Worm (Caenorhabditis elegans) whole organism, L1 larva: ENCODE results near the gene F52B11.5.

Experiments
- alr-1 ChIP-seq: fragments of 200-800 bp; sonication (Bioruptor generic); optimal IDR thresholded peaks from 2 replicates; lab custom pipeline; 2018; ENCODE audit warnings: borderline replicate concordance, mild to moderate bottlenecking, missing genetic modification characterization, missing compliant biosample characterization
- aly-2 ChIP-seq: fragments of 150-350 bp; optimal IDR thresholded peaks from 2 replicates; lab custom pipeline; 2014; ENCODE audit warnings: missing biosample characterization, missing genetic modification characterization
- ama-1 ChIP-seq: fragments of 150-350 bp; optimal IDR thresholded peaks from 2 replicates; lab custom pipeline; 2014
- ceh-82 ChIP-seq, 3 experiments: fragments of 150-350 bp in 1 of 3; sonication (generic microtip) in 2 of 3; optimal IDR thresholded peaks; 2 replicates each; lab custom pipeline; 2014 to 2017; ENCODE audit warnings: missing biosample characterization in 3 of 3, missing genetic modification characterization in 3 of 3
- ceh-88 ChIP-seq: fragments of 200-800 bp; sonication (Bioruptor generic); IDR thresholded peaks from 2 replicates; pipeline ENCODE4 v1.3.6; 2022; ENCODE audit warnings: missing genetic modification characterization, missing compliant biosample characterization
- ces-1 ChIP-seq: fragments of 150-350 bp; optimal IDR thresholded peaks from 2 replicates; lab custom pipeline; 2014; ENCODE audit warnings: missing biosample characterization, missing genetic modification reagents, missing genetic modification characterization
- efl-1 ChIP-seq, 4 experiments: fragments of 150-350 bp; optimal IDR thresholded peaks in 3 of 4; peaks in 1 of 4; 1 replicate in 1 of 4; 2 replicates in 3 of 4; lab custom pipeline; 2014; ENCODE audit warnings: missing biosample characterization in 2 of 4, missing genetic modification characterization in 2 of 4, missing genetic modification reagents in 2 of 4
- fos-1 ChIP-seq: fragments of 150-350 bp; optimal IDR thresholded peaks from 2 replicates; lab custom pipeline; 2014; ENCODE audit warnings: missing biosample characterization, missing genetic modification characterization
- nhr-11 ChIP-seq: fragments of 150-350 bp; optimal IDR thresholded peaks from 2 replicates; lab custom pipeline; 2014; ENCODE audit warnings: missing biosample characterization, missing genetic modification characterization
- pax-3 ChIP-seq: fragments of 200-800 bp; sonication (Bioruptor generic); optimal IDR thresholded peaks from 2 replicates; lab custom pipeline; 2018; ENCODE audit warnings: mild to moderate bottlenecking, missing genetic modification characterization, moderate library complexity, missing compliant biosample characterization
- snu-23 ChIP-seq: sonication (generic microtip); optimal IDR thresholded peaks from 2 replicates; lab custom pipeline; 2016; ENCODE audit warnings: missing genetic modification characterization, missing compliant biosample characterization
- unc-30 ChIP-seq: sonication (generic microtip); optimal IDR thresholded peaks from 2 replicates; lab custom pipeline; 2017; ENCODE audit warnings: missing biosample characterization, missing genetic modification characterization
- ztf-4 ChIP-seq: fragments of 150-350 bp; optimal IDR thresholded peaks from 2 replicates; lab custom pipeline; 2014; ENCODE audit warnings: missing biosample characterization, missing genetic modification characterization

- TF ChIP-seq unc-30 (tag; lab: Kevin White, UChicago): no peak
- TF ChIP-seq ces-1: no peak
- no peak for TF ChIP-seq aly-2 (tag; lab: Kevin White, UChicago)
- TF ChIP-seq ceh-82 (tag; optimal IDR thresholded peaks at IDR 0.05; lab: Kevin White, UChicago): no peak
- TF ChIP-seq snu-23 (GFP tag; lab: Kevin White, UChicago): no peak
- TF ChIP-seq efl-1 (optimal IDR thresholded peaks at IDR 0.05; lab: Kevin White, UChicago): no peak
- TF ChIP-seq efl-1 (GFP tag; optimal IDR thresholded peaks at IDR 0.05 in 1 of 2; lab: Kevin White, UChicago): peak in 1 of 2 experiments; percentile 73
- no peak for TF ChIP-seq fos-1 (tag; lab: Kevin White, UChicago)
- no peak for TF ChIP-seq ceh-88 (GFP tag; lab: Robert Waterston, UW)
- no peak for TF ChIP-seq nhr-11 (tag; lab: Kevin White, UChicago)
- no peak for TF ChIP-seq pax-3 (tag; lab: Kevin White, UChicago)
- TF ChIP-seq ztf-4 (tag; lab: Kevin White, UChicago): no peak
- no peak for TF ChIP-seq ama-1 (lab: Kevin White, UChicago)
- no peak for TF ChIP-seq alr-1 (tag; lab: Kevin White, UChicago)
Observed at ce11 chrIV:14074456-14074855, 28.6 kb downstream of the F52B11.5 start.
